Fruit fly (Drosophila melanogaster): ENCODE results near the gene CG3513.
A peak's percentile ranks its signal among the peaks of the same experiment; 100 is the strongest.

The CG3513 gene

DNA sequence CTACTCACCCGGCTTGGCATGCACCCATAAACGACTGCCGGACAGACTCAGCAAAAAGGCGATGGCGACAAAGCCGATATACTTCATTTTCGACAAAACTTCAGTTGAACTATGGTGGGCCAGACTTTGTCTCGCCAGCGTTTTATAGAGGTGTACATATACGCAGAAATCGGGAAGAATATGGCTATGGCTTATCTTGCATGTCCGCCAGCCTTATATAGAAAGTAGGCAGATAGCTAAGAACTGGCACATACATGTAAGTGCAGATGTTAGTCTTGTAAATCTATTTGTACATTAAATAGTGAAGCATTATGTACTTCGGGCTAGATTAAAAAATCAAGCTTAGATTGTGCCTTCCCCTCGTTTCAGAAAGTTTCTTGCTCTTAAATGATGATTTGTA, at the start of gene CG3513:
Gene CG3513 (minus strand): TSS at position 101 of the 400 bp plus-strand sequence.
- TF ChIP-seq usp (GFP tag; optimal IDR thresholded peaks at IDR 0.05) (no peak), psq (optimal IDR thresholded peaks at IDR 0.05) (no peak), Dll (optimal IDR thresholded peaks at IDR 0.05) (no peak), CG8478 (optimal IDR thresholded peaks at IDR 0.05) (no peak), EcR (GFP tag; optimal IDR thresholded peaks at IDR 0.05) (no peak), pan (optimal IDR thresholded peaks at IDR 0.05) (no peak)

DNA sequence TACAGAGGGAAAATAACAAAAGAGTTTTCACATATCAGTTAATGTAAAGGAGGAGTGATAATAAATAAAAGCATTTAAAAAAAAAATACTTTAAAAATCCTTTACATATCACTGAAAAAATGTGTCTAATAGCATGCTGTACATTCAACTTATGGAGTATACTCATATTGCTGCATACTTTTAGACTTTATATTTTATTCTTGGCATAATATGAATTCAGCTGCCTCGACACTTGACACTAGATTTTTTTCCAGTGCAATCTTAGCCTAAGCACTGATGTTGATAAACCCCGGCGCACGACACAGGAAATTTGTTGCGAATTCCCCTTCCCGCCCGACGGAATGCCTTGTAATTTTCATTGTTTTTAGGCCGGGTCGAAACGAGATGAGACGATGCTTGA, 47.5 kb upstream of the CG3513 start:
- TF ChIP-seq pan (optimal IDR thresholded peaks at IDR 0.05) (no peak), psq (optimal IDR thresholded peaks at IDR 0.05) (no peak), Dll (optimal IDR thresholded peaks at IDR 0.05) (no peak), EcR (GFP tag; optimal IDR thresholded peaks at IDR 0.05) (no peak), usp (GFP tag; optimal IDR thresholded peaks at IDR 0.05) (no peak), CG8478 (optimal IDR thresholded peaks at IDR 0.05) (no peak)

DNA sequence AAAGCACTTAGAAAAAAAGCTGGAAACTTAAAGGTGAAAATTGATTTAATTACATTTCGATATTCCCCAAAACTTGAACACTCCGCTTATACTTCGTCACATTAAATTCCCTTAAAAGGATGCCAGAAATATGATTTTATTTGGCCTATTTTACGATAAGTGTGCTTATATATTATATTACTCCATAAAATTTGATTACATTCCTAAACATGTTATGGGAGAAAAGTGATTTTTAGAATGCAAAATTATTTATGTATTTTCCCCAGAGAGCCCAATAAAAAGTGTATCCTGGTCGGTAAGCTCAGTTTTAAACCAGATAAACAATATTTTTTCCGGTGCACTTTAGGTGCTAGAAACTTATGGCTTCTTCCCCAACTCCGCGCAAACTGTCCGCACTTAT, 44.7 kb upstream of the CG3513 start:
- no peak for TF ChIP-seq pan (optimal IDR thresholded peaks at IDR 0.05)
- TF ChIP-seq psq (optimal IDR thresholded peaks at IDR 0.05), result no peak
- TF ChIP-seq CG8478 (optimal IDR thresholded peaks at IDR 0.05), result no peak
- no peak for TF ChIP-seq usp (GFP tag; optimal IDR thresholded peaks at IDR 0.05)
- TF ChIP-seq Dll (optimal IDR thresholded peaks at IDR 0.05), result no peak
- TF ChIP-seq EcR (GFP tag; optimal IDR thresholded peaks at IDR 0.05), result no peak

DNA sequence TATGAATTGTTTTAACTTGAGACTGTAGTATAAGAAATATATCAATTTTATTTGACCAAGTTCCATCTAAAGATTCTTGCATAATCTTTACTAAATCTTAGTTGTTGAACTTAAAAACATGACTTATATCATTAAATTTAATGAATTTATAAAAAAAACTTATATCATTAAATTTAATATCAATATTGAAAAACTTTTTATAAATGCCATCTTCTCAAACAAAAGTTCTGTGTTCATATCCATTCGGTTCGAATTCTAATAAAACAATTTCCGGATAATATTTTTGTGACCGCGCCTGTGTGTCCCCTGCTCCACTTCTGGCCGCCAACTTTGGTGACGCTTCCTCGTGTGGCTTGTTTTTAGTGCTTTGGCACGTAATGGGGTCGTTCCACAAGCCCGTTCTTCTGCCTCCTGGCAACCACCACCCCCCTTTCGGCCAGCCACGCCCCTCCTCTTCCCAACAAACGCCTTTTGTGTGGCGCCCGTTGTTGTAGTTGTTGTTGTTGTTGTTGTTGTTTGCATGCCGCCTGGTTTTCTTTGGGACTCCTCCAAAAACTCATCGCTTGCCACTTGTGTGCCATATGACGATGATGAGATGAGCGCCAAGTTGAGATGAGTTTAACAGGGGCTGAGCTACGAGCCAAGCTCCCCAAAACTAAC, 44.2 kb upstream of the CG3513 start:
- TF ChIP-seq usp (GFP tag; optimal IDR thresholded peaks at IDR 0.05) (no peak), Dll (optimal IDR thresholded peaks at IDR 0.05) (no peak), psq (optimal IDR thresholded peaks at IDR 0.05) (no peak), pan (optimal IDR thresholded peaks at IDR 0.05) (no peak), EcR (GFP tag; optimal IDR thresholded peaks at IDR 0.05) (no peak), CG8478 (optimal IDR thresholded peaks at IDR 0.05) (no peak)

DNA sequence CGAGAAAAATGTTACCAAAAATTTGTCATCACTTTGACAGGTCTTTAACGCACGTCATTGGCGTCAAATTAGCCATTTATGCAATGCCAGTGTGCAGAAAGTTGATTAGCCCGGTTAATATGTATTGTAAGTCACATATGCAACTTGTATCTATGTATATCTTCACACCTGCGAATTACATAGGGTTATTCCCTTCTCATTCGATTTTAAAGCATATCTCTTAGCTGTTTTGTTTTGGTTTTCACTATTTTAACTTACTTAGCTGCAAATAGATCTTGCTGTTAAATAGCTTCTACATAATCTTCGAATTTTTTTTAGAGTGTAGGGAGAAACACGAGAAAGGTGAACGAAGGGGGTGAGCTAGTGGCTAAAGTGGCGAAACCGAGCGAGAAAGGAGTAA, 38.1 kb upstream of the CG3513 start:
- TF ChIP-seq EcR (GFP tag; optimal IDR thresholded peaks at IDR 0.05) (no peak), CG8478 (optimal IDR thresholded peaks at IDR 0.05) (no peak), usp (GFP tag; optimal IDR thresholded peaks at IDR 0.05) (no peak), pan (optimal IDR thresholded peaks at IDR 0.05) (no peak), psq (optimal IDR thresholded peaks at IDR 0.05) (no peak), Dll (optimal IDR thresholded peaks at IDR 0.05) (no peak)

DNA sequence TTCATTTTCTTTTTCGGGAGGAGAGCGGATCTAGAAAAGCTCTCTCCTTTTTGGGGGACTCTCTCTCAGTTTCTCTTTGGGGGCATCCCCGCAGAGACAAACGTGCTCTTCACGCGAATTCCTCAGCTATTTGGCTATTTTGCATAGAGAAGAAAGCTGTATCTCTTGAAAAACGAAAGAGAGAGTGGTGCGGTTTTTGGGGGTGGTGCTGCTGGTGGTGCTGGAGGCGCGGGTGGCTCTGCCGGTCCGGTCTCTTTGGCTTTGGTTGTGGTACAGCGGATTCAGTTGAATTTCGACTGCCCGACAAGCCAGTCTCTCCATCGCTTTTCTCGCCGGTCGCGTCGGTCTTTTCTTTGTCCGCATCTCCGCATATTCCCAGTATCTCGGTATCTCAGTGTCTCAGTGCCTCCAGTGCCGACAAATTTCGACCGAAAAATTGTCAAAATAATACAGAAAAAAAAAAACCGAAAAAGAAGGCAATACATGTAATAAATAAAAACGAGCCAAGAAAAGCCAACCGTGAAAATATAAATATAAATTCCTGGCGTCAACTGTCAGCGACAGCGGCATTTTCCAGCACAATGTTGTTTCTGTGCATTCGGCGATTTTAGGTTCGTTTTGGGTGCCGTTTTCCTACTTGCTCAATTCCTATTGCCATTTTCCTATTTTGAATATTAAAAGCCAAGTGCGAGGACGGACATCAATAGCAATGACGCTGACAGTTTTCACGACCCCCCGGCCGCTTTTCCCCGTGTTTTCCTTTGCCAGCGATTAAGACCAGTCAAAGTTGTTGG, 37.4 kb upstream of the CG3513 start, which contains the start of gene CG10019:
Gene CG10019 (plus strand): TSS at position 285 of the 794 bp plus-strand sequence.
- TF ChIP-seq Dll (optimal IDR thresholded peaks at IDR 0.05) (peak; percentile 70), pan (optimal IDR thresholded peaks at IDR 0.05) (no peak)

DNA sequence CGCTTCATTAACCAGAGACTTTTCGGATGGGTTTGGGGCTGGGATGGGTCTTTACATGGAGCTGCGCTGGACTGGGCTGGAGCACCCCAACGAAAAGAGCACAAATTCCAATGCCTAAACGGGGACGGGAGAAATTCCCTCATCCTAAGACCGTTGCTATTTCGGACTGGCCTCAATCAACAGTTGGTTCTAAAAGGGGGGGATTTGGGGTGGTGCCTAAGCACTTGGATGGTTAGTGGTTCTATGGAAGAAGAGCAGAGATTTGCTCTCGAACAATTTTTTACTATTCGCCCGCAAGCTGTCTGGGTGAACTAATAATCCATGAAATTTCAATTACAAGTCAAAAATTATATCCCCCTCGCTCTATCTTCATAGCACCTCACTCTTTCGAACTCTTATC, 36.7 kb upstream of the CG3513 start:
- no peak for TF ChIP-seq Dll (optimal IDR thresholded peaks at IDR 0.05)
- TF ChIP-seq EcR (GFP tag; optimal IDR thresholded peaks at IDR 0.05), result no peak
- no peak for TF ChIP-seq psq (optimal IDR thresholded peaks at IDR 0.05)

DNA sequence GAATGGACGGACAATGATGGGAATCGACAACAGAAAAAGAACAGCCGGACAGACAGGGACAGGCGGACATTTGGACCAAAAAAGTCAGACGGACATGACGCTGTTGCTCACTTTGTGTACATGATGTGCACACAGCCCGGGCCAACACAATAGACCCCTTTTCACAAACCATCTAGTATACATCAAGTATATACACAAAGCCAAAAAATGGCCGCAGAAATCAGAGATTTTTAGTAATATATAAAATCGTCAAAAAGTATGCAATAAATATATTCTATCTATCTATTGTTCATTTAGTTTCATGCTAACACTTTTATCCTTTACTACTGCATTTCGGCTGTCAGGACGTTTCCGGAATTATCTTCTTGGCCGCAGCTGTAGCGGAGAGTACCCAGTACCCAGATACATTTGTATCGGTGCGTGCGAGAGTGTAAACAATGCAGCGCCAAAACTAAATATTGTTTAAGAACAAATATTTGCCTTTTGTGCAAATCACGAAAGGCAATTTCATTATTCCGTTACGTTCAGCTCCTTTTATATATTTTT, 26.5 kb upstream of the CG3513 start:
- TF ChIP-seq pan (optimal IDR thresholded peaks at IDR 0.05) (no peak), EcR (GFP tag; optimal IDR thresholded peaks at IDR 0.05) (no peak), usp (GFP tag; optimal IDR thresholded peaks at IDR 0.05) (no peak), CG8478 (optimal IDR thresholded peaks at IDR 0.05) (no peak), psq (optimal IDR thresholded peaks at IDR 0.05) (no peak), Dll (optimal IDR thresholded peaks at IDR 0.05) (no peak)

DNA sequence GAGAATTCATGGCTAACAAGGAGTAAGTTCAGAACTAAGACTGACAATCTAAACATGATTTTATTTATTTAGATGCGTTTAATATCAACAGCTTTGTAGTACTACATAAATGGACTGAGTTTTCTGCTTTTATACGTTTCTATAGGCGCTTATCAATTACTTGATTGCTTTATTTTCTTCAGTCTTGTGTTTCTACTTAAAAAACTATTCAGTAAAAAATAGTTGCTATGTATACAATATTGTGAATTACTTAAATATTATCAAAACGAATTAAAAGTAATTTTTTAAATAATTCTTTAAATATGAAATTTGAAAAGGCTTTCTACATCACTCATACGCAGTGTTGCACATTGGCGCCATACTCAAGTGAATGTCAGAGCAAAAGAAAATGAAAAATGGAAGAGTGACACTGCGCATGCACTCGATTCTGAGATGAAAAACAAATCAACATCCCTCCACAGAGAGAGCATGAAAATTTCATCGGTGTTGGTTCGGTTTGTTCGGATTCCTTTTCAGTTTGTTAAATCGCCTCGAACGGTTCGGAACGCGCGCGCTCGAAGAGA, 24.8 kb upstream of the CG3513 start, which contains the start of the genes lectin-24A and Shaw:
Gene lectin-24A (minus strand): TSS at position 101 of the 563 bp plus-strand sequence.
Gene Shaw (plus strand): TSS at position 513 of the 563 bp plus-strand sequence.
- TF ChIP-seq pan (optimal IDR thresholded peaks at IDR 0.05) (no peak), Dll (optimal IDR thresholded peaks at IDR 0.05) (no peak), usp (GFP tag; optimal IDR thresholded peaks at IDR 0.05) (no peak), CG8478 (optimal IDR thresholded peaks at IDR 0.05) (no peak), EcR (GFP tag; optimal IDR thresholded peaks at IDR 0.05) (no peak), psq (optimal IDR thresholded peaks at IDR 0.05) (no peak)

DNA sequence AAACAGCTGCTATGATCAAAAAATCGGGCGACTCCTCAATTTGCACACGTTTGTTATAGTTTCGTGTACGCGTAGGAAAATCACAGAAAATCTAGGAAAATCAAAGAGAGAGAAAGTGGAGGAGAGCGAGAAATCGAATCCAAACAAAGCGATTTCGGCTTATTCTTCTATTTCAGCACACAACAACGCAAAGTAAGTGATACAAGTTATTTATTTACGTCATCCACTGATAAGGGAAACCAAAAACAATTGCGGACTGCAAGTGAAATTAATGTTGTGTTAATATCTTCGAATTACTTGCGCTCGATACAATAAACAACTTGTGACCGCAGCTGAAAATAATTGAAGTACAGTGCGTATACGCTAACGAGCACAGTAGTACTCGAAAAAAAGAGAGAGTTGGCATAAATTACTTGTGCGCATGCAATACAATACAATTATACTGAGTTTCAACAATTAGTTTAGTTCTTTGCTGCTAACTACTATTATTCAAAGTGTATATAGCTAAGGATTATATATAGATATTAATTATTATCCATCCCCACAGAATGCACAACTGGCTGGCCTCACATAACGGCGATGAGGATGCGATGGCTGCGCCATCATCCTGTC, 20.7 kb upstream of the CG3513 start:
- no peak for TF ChIP-seq psq (optimal IDR thresholded peaks at IDR 0.05)
- TF ChIP-seq EcR (GFP tag; optimal IDR thresholded peaks at IDR 0.05), result no peak
- no peak for TF ChIP-seq usp (GFP tag; optimal IDR thresholded peaks at IDR 0.05)
- no peak for TF ChIP-seq pan (optimal IDR thresholded peaks at IDR 0.05)
- no peak for TF ChIP-seq CG8478 (optimal IDR thresholded peaks at IDR 0.05)
- TF ChIP-seq Dll (optimal IDR thresholded peaks at IDR 0.05), result no peak

DNA sequence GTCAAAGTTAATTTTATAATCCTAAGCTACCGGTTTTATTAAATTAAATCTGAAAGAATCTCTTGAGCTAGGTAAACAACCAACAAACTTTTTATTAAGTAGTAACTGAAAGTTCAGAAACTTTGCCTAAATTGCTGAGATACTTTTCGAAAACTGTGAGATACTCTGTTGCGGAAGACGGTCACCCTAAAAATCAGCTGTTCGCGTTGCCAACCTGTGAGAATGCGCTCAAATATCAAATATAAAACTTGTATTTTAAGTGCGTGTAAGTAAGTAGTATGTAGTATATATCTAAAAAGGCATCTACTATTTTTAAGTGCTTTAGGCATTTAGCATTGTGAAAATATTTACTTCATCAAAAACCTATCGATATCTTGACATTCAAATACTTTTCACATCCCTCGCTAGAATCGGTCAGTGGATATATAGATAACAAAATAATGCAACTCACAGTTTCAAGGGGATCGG, 20.0 kb upstream of the CG3513 start, which contains the start of the genes CG31955 and CG2818:
Gene CG31955 (minus strand): TSS at position 157 of the 468 bp plus-strand sequence.
Gene CG2818 (plus strand): TSS at position 412 of the 468 bp plus-strand sequence.
- no peak for TF ChIP-seq EcR (GFP tag; optimal IDR thresholded peaks at IDR 0.05)
